Worm (Caenorhabditis elegans): ENCODE data around the gene T05B11.4.

The T05B11.4 gene

ce11 chrV:7726927-7727326 lies 27.5 kb downstream of the T05B11.4 start:
- no peak for TF ChIP-seq lin-35 (GFP tag; optimal IDR thresholded peaks at IDR 0.05)
- no peak for TF ChIP-seq somi-1 (GFP tag; optimal IDR thresholded peaks at IDR 0.05)

ce11 chrV:7726202-7726601 lies 28.3 kb downstream of the T05B11.4 start:
- TF ChIP-seq lin-40 (tag; optimal IDR thresholded peaks at IDR 0.05) (no peak), ztf-3 (GFP tag; optimal IDR thresholded peaks at IDR 0.05) (no peak), sdz-38 (tag; optimal IDR thresholded peaks at IDR 0.05) (no peak), rcor-1 (GFP tag; IDR thresholded peaks at IDR 0.05) (no peak), B0261.1 (tag; optimal IDR thresholded peaks at IDR 0.05) (no peak), nfyb-1 (GFP tag; IDR thresholded peaks at IDR 0.05) (no peak), nhr-179 (tag; optimal IDR thresholded peaks at IDR 0.05) (no peak), mxl-1 (tag; optimal IDR thresholded peaks at IDR 0.05) (no peak), athp-1 (tag; optimal IDR thresholded peaks at IDR 0.05) (no peak), repo-1 (tag; optimal IDR thresholded peaks at IDR 0.05) (no peak), lsy-27 (tag; optimal IDR thresholded peaks at IDR 0.05; ENCODE audit: borderline replicate concordance, insufficient read depth) (no peak), him-1 (tag; optimal IDR thresholded peaks at IDR 0.05) (no peak), atf-7 (tag; optimal IDR thresholded peaks at IDR 0.05) (no peak), sea-2 (GFP tag; IDR thresholded peaks at IDR 0.05) (no peak)

- no peak for TF ChIP-seq Y53G8AR.9 (GFP tag; conservative IDR thresholded peaks at IDR 0.05)
- TF ChIP-seq ztf-3 (GFP tag; optimal IDR thresholded peaks at IDR 0.05) = no peak
- TF ChIP-seq mcd-1 (GFP tag; IDR thresholded peaks at IDR 0.05) = no peak
- no peak for TF ChIP-seq F23B12.7 (tag; optimal IDR thresholded peaks at IDR 0.05; ENCODE audit: insufficient read depth)
- TF ChIP-seq ama-1 (optimal IDR thresholded peaks at IDR 0.05) = no peak
- no peak for TF ChIP-seq ama-1 (GFP tag; optimal IDR thresholded peaks at IDR 0.05)
- no peak for TF ChIP-seq Y79H2A.3 (GFP tag; conservative IDR thresholded peaks at IDR 0.05)
- TF ChIP-seq lir-1 (GFP tag; conservative IDR thresholded peaks at IDR 0.05) = no peak
- TF ChIP-seq ceh-100 (GFP tag; IDR thresholded peaks at IDR 0.05) = no peak
- no peak for TF ChIP-seq zfh-2 (GFP tag; conservative IDR thresholded peaks at IDR 0.05)
- TF ChIP-seq sea-2 (GFP tag; IDR thresholded peaks at IDR 0.05) = no peak
- no peak for TF ChIP-seq Y67H2A.10 (GFP tag; conservative IDR thresholded peaks at IDR 0.05)
- TF ChIP-seq atf-7 (tag; optimal IDR thresholded peaks at IDR 0.05) = no peak
- no peak for TF ChIP-seq F49E8.2 (tag; optimal IDR thresholded peaks at IDR 0.05; ENCODE audit: insufficient read depth)
- no peak for TF ChIP-seq ccch-3 (GFP tag; optimal IDR thresholded peaks at IDR 0.05)
These were observed 30.4 kb downstream of the T05B11.4 start, which contains the start of the genes ZK105.6 and ZK105.8 for ce11 chrV:7723967-7724544. TSS of gene ZK105.6 (minus strand) at chrV:7724067. TSS of gene ZK105.8 (plus strand) at chrV:7724494.

ce11 chrV:7721945-7722344 lies 32.5 kb downstream of the T05B11.4 start, which contains the start of gene ZK105.14:
TSS of gene ZK105.14 (minus strand) at chrV:7722045.
- TF ChIP-seq ceh-27 (GFP tag; optimal IDR thresholded peaks at IDR 0.05) (no peak), K12H6.12 (tag; optimal IDR thresholded peaks at IDR 0.05) (no peak), F55B11.4 (tag; optimal IDR thresholded peaks at IDR 0.05; ENCODE audit: borderline replicate concordance, insufficient read depth) (no peak), hlh-26 (GFP tag; conservative IDR thresholded peaks at IDR 0.05) (no peak), rec-8 (tag; optimal IDR thresholded peaks at IDR 0.05) (no peak), Y95B8A.8 (GFP tag; IDR thresholded peaks at IDR 0.05) (no peak), egrh-3 (GFP tag; IDR thresholded peaks at IDR 0.05) (no peak), T07F8.4 (tag; optimal IDR thresholded peaks at IDR 0.05) (no peak), let-526 (GFP tag; IDR thresholded peaks at IDR 0.05) (no peak), F23B12.7 (tag; optimal IDR thresholded peaks at IDR 0.05; ENCODE audit: insufficient read depth) (no peak), hrde-1 (tag; optimal IDR thresholded peaks at IDR 0.05; ENCODE audit: borderline replicate concordance) (no peak), ztf-18 (tag; optimal IDR thresholded peaks at IDR 0.05) (no peak), tlf-1 (GFP tag; optimal IDR thresholded peaks at IDR 0.05) (no peak), sdz-38 (tag; optimal IDR thresholded peaks at IDR 0.05) (no peak), madf-8 (GFP tag; conservative IDR thresholded peaks at IDR 0.05) (no peak)

All from whole organism, young adult.